Worm (Caenorhabditis elegans) whole organism, L4 larva: ENCODE data around the gene epg-6.

Experiments used
- Y5F2A.4 ChIP-seq: fragments of 200-800 bp; sonication (Bioruptor generic); optimal IDR thresholded peaks from 2 replicates; lab custom pipeline; 2018; ENCODE audit warnings: mild to moderate bottlenecking, missing genetic modification characterization, missing compliant biosample characterization
- arid-1 ChIP-seq: fragments of 200-800 bp; sonication (Bioruptor generic); conservative IDR thresholded peaks from 2 replicates; pipeline ENCODE4 v1.3.6; 2022; ENCODE audit warnings: missing genetic modification reagents, missing genetic modification characterization, missing compliant biosample characterization
- daf-12 ChIP-seq: fragments of 150-350 bp; optimal IDR thresholded peaks from 2 replicates; lab custom pipeline; 2014; ENCODE audit warnings: missing biosample characterization, missing genetic modification reagents, missing genetic modification characterization
- dmd-9 ChIP-seq: fragments of 200-800 bp; sonication (Bioruptor generic); IDR thresholded peaks from 2 replicates; pipeline ENCODE4 v1.3.6; 2022; ENCODE audit warnings: missing genetic modification reagents, missing genetic modification characterization, missing compliant biosample characterization
- duxl-1 ChIP-seq: sonication (generic microtip); optimal IDR thresholded peaks from 2 replicates; lab custom pipeline; 2016; ENCODE audit warnings: mild to moderate bottlenecking, missing genetic modification characterization, moderate library complexity, missing compliant biosample characterization; ENCODE audit not compliant: poor library complexity
- egl-43 ChIP-seq: fragments of 200-800 bp; sonication (Bioruptor generic); IDR thresholded peaks from 2 replicates; pipeline ENCODE4 v1.3.6; 2022; ENCODE audit warnings: missing genetic modification reagents, missing genetic modification characterization, missing compliant biosample characterization
- nhr-11 ChIP-seq: fragments of 150-350 bp; optimal IDR thresholded peaks from 2 replicates; lab custom pipeline; 2014; ENCODE audit warnings: missing biosample characterization, missing genetic modification characterization
- nhr-76 ChIP-seq: fragments of 150-350 bp; optimal IDR thresholded peaks from 2 replicates; lab custom pipeline; 2014; ENCODE audit warnings: missing biosample characterization, missing genetic modification characterization
- rbr-2 ChIP-seq: sonication (generic microtip); optimal IDR thresholded peaks from 2 replicates; lab custom pipeline; 2016; ENCODE audit warnings: missing genotype, missing genetic modification characterization, missing compliant biosample characterization
- tra-1 ChIP-seq: fragments of 200-800 bp; sonication (Bioruptor generic); IDR thresholded peaks from 2 replicates; pipeline ENCODE4 v1.3.6; 2022; ENCODE audit warnings: missing genetic modification reagents, missing genetic modification characterization, missing compliant biosample characterization
- vab-7 ChIP-seq: fragments of 200-800 bp; sonication (Bioruptor generic); IDR thresholded peaks from 2 replicates; pipeline ENCODE4 v1.3.6; 2022; ENCODE audit warnings: missing genetic modification reagents, missing genetic modification characterization, missing compliant biosample characterization

ce11 chrIII:10631870-10632509 lies 32.0 kb upstream of the epg-6 start:
- TF ChIP-seq nhr-11 (tag; lab: Kevin White, UChicago) (no peak), nhr-76 (tag; lab: Kevin White, UChicago) (no peak), duxl-1 (tag; lab: Kevin White, UChicago) (no peak), dmd-9 (GFP tag; lab: Robert Waterston, UW) (no peak), tra-1 (no peak), Y5F2A.4 (GFP tag; lab: Kevin White, UChicago) (no peak), vab-7 (GFP tag; lab: Robert Waterston, UW) (no peak), egl-43 (no peak), daf-12 (tag; lab: Kevin White, UChicago) (no peak), arid-1 (no peak), rbr-2 (tag; lab: Kevin White, UChicago) (no peak)
